Fruit fly (Drosophila melanogaster): ENCODE data around the gene CG15347.

CG15347 gene

DNA sequence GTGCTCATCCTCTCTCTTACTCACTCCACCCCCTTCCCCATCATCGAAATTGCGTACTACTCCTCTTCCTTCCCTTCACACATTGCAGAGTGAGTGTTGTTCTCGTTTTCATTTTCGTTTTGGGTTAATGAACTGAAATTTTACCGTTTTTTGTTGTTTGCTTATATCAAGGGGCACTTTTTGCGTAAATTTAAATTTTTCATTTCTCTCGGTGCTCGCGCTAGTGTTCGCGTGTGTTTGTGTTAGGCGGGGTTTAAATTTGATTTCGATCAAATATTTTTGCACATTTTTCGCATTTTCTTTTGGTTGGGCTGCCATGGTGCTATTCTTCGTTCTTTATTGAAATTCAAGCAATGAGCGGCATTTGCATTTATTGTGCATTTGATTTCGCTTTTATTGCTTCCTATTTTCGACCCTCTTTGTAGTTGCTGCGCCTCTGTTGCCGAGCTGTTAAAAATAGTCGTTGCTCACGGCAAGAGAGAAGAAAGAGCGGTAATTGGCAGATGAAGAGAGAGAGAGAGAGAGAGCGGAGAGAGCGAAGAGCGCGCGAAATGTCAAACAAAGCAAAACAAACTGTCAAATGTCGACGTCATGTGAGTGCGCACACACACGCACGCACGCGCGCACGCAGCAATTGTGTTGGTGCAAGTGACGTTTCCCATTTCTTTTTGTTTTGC, 39.8 kb downstream of the CG15347 start (continued):
- TF ChIP-seq spab (GFP tag; optimal IDR thresholded peaks at IDR 0.05) (no peak), CG11902 (GFP tag; optimal IDR thresholded peaks at IDR 0.05) (no peak), CG4318 (GFP tag; optimal IDR thresholded peaks at IDR 0.05) (no peak), Eip93F (GFP tag; optimal IDR thresholded peaks at IDR 0.05) (peak; percentile 25), CG3032 (tag; optimal IDR thresholded peaks at IDR 0.05) (peak; percentile 37), CG6163 (GFP tag; IDR thresholded peaks at IDR 0.05) (peak; percentile 90; the same call in 2 of the 3 replicates), fd59A (GFP tag; optimal IDR thresholded peaks at IDR 0.05) (no peak), Blimp-1 (GFP tag; optimal IDR thresholded peaks at IDR 0.05) (peak; percentile 82), CG7368 (GFP tag; optimal IDR thresholded peaks at IDR 0.05) (peak; percentile 29), topi (GFP tag; optimal IDR thresholded peaks at IDR 0.05) (peak; percentile 37), CG3919 (GFP tag; optimal IDR thresholded peaks at IDR 0.05) (no peak), ss (GFP tag; optimal IDR thresholded peaks at IDR 0.05) (peak; percentile 83 to 93), CG8632 (GFP tag; optimal IDR thresholded peaks at IDR 0.05) (peak; percentile 31), CG6792 (GFP tag; optimal IDR thresholded peaks at IDR 0.05) (no peak), Sox15 (GFP tag; optimal IDR thresholded peaks at IDR 0.05) (peak; percentile 17), Hr4 (GFP tag; optimal IDR thresholded peaks at IDR 0.05) (no peak)

DNA sequence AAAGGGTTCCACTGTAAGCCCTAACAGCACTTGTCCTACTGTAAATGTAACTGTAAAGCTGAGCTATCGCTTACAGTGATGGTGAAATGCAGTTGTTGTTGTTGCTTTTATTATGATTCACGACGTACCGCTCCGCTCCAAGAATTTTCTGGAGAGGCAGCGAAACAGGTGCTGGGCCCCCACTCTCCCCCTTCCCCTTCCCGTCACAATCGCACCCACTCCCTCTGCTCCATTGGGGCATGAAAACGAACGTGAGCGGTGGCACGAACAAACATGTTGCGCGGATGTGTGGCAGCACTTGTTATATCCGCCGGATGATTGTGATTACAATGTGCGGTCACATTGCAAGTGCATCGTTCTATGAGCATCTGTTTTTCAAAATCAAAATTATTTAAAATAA, 41.2 kb downstream of the CG15347 start:
- TF ChIP-seq dsx (GFP tag; optimal IDR thresholded peaks at IDR 0.05; ENCODE audit: poor library complexity, severe bottlenecking) (no peak), ss (GFP tag; optimal IDR thresholded peaks at IDR 0.05) (peak; percentile 4 to 43), Blimp-1 (GFP tag; optimal IDR thresholded peaks at IDR 0.05) (peak; percentile 21)

DNA sequence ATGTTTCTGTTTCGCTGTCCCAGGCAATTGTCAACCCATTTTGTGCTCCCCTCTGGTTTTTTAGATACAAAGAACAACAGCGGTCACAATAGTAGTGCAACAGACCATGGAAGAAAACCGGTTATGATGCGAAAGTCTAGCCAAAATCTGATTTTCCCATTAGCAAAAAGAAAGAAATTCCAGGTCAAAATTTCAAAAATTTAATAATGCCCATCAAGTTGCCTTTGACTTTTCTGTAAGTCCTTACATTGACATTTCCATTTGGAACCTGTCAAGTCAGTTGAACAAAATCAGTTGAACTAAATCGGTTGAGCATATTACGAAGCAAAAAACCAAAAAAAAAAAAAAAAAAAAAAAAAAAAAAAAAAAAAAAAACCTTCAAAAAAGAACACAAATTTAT, 43.7 kb downstream of the CG15347 start:
- no peak for TF ChIP-seq esn (GFP tag; optimal IDR thresholded peaks at IDR 0.05)
- no peak for TF ChIP-seq pdm3 (GFP tag; optimal IDR thresholded peaks at IDR 0.05)
- TF ChIP-seq OdsH (GFP tag; optimal IDR thresholded peaks at IDR 0.05), result peak; percentile 3
- TF ChIP-seq CG32006 (GFP tag; optimal IDR thresholded peaks at IDR 0.05), result peak; percentile 17
- no peak for TF ChIP-seq spab (GFP tag; optimal IDR thresholded peaks at IDR 0.05)
- TF ChIP-seq Sox14 (GFP tag; optimal IDR thresholded peaks at IDR 0.05), result no peak
- TF ChIP-seq CG15336 (GFP tag; IDR thresholded peaks at IDR 0.05), result peak; percentile 37; the same call in 1 of the 2 replicates
- no peak for TF ChIP-seq CG31627 (GFP tag; optimal IDR thresholded peaks at IDR 0.05)
- TF ChIP-seq fkh (GFP tag; optimal IDR thresholded peaks at IDR 0.05), result no peak
- TF ChIP-seq net (GFP tag; optimal IDR thresholded peaks at IDR 0.05), result no peak
- peak; percentile 15 for TF ChIP-seq svp (GFP tag)
- TF ChIP-seq CG6163 (GFP tag; IDR thresholded peaks at IDR 0.05), result no peak
- no peak for TF ChIP-seq Ets21C (GFP tag; optimal IDR thresholded peaks at IDR 0.05)
- no peak for TF ChIP-seq CG10631 (GFP tag; optimal IDR thresholded peaks at IDR 0.05)
- peak; percentile 22 for TF ChIP-seq CG3919 (GFP tag; optimal IDR thresholded peaks at IDR 0.05)
- peak; percentile 4 for TF ChIP-seq CG8632 (GFP tag; optimal IDR thresholded peaks at IDR 0.05)
- no peak for TF ChIP-seq vri (GFP tag; optimal IDR thresholded peaks at IDR 0.05)
- TF ChIP-seq Eip78C (GFP tag), result peak; percentile 72
- TF ChIP-seq CG11294 (GFP tag; IDR thresholded peaks at IDR 0.05), result no peak
- TF ChIP-seq eg (GFP tag; IDR thresholded peaks at IDR 0.05), result no peak
- TF ChIP-seq CG6792 (GFP tag; optimal IDR thresholded peaks at IDR 0.05), result no peak
- TF ChIP-seq CG9139 (GFP tag; optimal IDR thresholded peaks at IDR 0.05), result no peak
- peak; percentile 3 for TF ChIP-seq acj6 (GFP tag; optimal IDR thresholded peaks at IDR 0.05)
- TF ChIP-seq topi (GFP tag; optimal IDR thresholded peaks at IDR 0.05), result peak; percentile 10
- no peak for TF ChIP-seq CG16779 (tag; optimal IDR thresholded peaks at IDR 0.05)
- TF ChIP-seq CG7368 (GFP tag; optimal IDR thresholded peaks at IDR 0.05), result no peak
- no peak for TF ChIP-seq salr (GFP tag; optimal IDR thresholded peaks at IDR 0.05)
- no peak for TF ChIP-seq CG6808 (GFP tag; optimal IDR thresholded peaks at IDR 0.05)
